Fruit fly (Drosophila melanogaster): ENCODE data around the gene eater.

eater gene

dm6 chr3R:27108111-27108510 lies 8.6 kb upstream of the eater start (continued):
- TF ChIP-seq Poxn (GFP tag; IDR thresholded peaks at IDR 0.05) = no peak
- TF ChIP-seq grn (GFP tag; optimal IDR thresholded peaks at IDR 0.05) = peak; percentile 80
- no peak for TF ChIP-seq Myb (GFP tag; optimal IDR thresholded peaks at IDR 0.05)
- TF ChIP-seq zfh1 (GFP tag; IDR thresholded peaks at IDR 0.05) = no peak
- no peak for TF ChIP-seq croc (GFP tag; conservative IDR thresholded peaks at IDR 0.05)
- no peak for TF ChIP-seq CG4820 (GFP tag; optimal IDR thresholded peaks at IDR 0.05)
- no peak for TF ChIP-seq CG9817 (tag; optimal IDR thresholded peaks at IDR 0.05)
- TF ChIP-seq exex (tag; optimal IDR thresholded peaks at IDR 0.05) = peak; percentile 31
- no peak for TF ChIP-seq CG1832 (GFP tag; optimal IDR thresholded peaks at IDR 0.05)
- no peak for TF ChIP-seq kay (GFP tag; optimal IDR thresholded peaks at IDR 0.05)
- TF ChIP-seq ase (GFP tag; IDR thresholded peaks at IDR 0.05) = no peak
- TF ChIP-seq CoRest (tag; optimal IDR thresholded peaks at IDR 0.05) = no peak
- TF ChIP-seq CG17186 (GFP tag; optimal IDR thresholded peaks at IDR 0.05) = no peak

dm6 chr3R:27106134-27106694 lies 6.7 kb upstream of the eater start, which contains the start of gene CAH9:
CAH9 (minus strand) TSS chr3R:27106184.
- TF ChIP-seq MBD-R2 (GFP tag; IDR thresholded peaks at IDR 0.05) (no peak), cwo (GFP tag; optimal IDR thresholded peaks at IDR 0.05) (peak; percentile 8), CG7928 (GFP tag; optimal IDR thresholded peaks at IDR 0.05) (no peak), Ets65A (GFP tag) (peak; percentile 61), NFAT (GFP tag; IDR thresholded peaks at IDR 0.05) (0 out of 2 replicates have a peak, but pooled peaks have one; percentile 3), CG10979 (tag; optimal IDR thresholded peaks at IDR 0.05) (no peak), CG7372 (GFP tag; IDR thresholded peaks at IDR 0.05) (peak; percentile 73), E2f2 (GFP tag; IDR thresholded peaks at IDR 0.05) (no peak), Xrp1 (GFP tag; IDR thresholded peaks at IDR 0.05) (no peak), chinmo (GFP tag; IDR thresholded peaks at IDR 0.05; ENCODE audit: partially characterized antibody) (no peak), MESR4 (GFP tag; optimal IDR thresholded peaks at IDR 0.05) (no peak)

dm6 chr3R:27105439-27105838 lies 6.0 kb upstream of the eater start:
- TF ChIP-seq Hey (tag; optimal IDR thresholded peaks at IDR 0.05) = peak; percentile 57
- TF ChIP-seq YL-1 (GFP tag; optimal IDR thresholded peaks at IDR 0.05) = no peak
- TF ChIP-seq ftz-f1 (GFP tag; optimal IDR thresholded peaks at IDR 0.05) = no peak
- TF ChIP-seq exex (tag; optimal IDR thresholded peaks at IDR 0.05) = peak; percentile 66

DNA sequence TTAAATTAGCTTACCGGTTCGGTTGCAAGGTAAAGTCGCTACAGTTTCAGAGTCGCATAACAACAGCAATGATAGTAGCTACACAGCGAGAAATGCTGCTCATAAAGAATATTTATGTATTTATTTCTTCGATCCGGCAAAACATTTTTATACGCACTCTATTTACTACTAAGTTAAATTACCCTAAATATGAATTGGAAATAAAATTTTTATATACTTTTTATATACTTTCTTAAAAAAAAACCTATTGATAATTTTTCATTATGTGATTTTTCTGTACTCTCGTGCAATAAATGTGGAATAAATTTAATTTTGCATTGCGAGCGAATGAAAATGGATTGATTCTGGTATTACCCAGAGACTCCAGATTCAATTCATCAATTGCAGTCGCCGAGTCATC lies 1.5 kb upstream of the eater start, which contains the start of gene Jhbp11:
Gene Jhbp11 (plus strand): TSS at position 301 of the 400 bp plus-strand sequence.
- TF ChIP-seq CG18619 (GFP tag; optimal IDR thresholded peaks at IDR 0.05) (no peak), sens (GFP tag) (peak; percentile 7), CTCF (GFP tag; optimal IDR thresholded peaks at IDR 0.05) (no peak), Dll (GFP tag; IDR thresholded peaks at IDR 0.05; ENCODE audit: partially characterized antibody) (no peak), CG7786 (GFP tag; optimal IDR thresholded peaks at IDR 0.05) (no peak), Deaf1 (tag; optimal IDR thresholded peaks at IDR 0.05) (no peak), dati (GFP tag; IDR thresholded peaks at IDR 0.05) (no peak), Side (GFP tag; optimal IDR thresholded peaks at IDR 0.05) (no peak)

- no peak for TF ChIP-seq CG12744 (GFP tag; optimal IDR thresholded peaks at IDR 0.05)
- TF ChIP-seq Dip2 (GFP tag; IDR thresholded peaks at IDR 0.05) = no peak
- TF ChIP-seq Hey (tag; optimal IDR thresholded peaks at IDR 0.05) = no peak
- TF ChIP-seq CTCF (GFP tag; optimal IDR thresholded peaks at IDR 0.05) = peak; percentile 70
- no peak for TF ChIP-seq CG2199 (GFP tag; IDR thresholded peaks at IDR 0.05)
- no peak for TF ChIP-seq B-H2 (GFP tag; optimal IDR thresholded peaks at IDR 0.05)
Observed at dm6 chr3R:27098638-27099037, 841 bp downstream of the eater start.
